Worm (Caenorhabditis elegans) whole organism, midembryonic: ENCODE results near the gene grl-10.

Source experiments
- ztf-23 ChIP-seq: fragments of 200-800 bp; sonication (Bioruptor generic); IDR thresholded peaks from 2 replicates; pipeline ENCODE4 v1.3.6; 2022; ENCODE audit warnings: missing genetic modification reagents, missing genetic modification characterization, missing compliant biosample characterization
- ztf-29 ChIP-seq: fragments of 200-800 bp; sonication (Bioruptor generic); IDR thresholded peaks from 2 replicates; pipeline ENCODE4 v1.3.6; 2022; ENCODE audit warnings: missing genetic modification reagents, missing genetic modification characterization, missing compliant biosample characterization

DNA sequence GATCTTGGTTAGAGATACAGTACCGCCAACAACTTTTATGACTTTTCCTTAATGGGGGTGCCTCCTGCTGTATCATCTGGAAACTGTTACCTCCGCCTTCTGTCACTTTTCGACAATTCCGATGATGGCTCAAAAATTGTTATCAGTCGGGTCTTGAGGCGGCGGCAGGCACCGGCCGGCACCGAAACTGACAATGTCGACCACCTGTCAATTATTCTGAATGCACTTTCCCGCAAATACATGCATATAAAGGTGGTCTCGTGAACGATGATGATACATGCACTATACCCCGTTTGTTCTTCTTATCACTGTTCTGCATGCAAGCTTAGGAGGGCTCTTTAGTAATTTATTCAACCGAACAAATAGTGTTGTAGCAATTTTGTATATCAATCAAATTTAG lies 30.3 kb upstream of the grl-10 start:
- no peak for TF ChIP-seq ztf-29
- no peak for TF ChIP-seq ztf-23 (GFP tag; lab: Robert Waterston, UW)
